Worm (Caenorhabditis elegans): ENCODE results near the gene F49F1.11.

The F49F1.11 gene

DNA sequence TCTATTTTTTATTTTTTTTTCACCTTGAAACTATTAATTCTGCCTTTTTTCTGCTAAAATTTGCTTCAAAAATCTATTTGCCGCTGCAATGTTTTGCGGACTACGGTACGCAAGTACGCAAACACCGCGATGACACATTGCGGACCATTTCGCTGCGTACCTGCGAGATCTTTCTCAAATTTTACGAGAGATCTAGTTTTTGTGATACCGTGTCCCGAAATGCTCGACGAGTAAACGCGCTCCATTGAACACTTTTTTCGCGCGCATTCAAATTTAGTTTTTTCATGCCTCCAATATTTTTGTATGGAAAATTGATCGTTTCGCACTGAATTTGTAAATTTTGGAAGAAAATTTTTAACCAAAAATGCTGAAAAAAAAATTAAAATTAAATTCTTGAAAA lies 43.6 kb upstream of the F49F1.11 start (continued):
- TF ChIP-seq dox-1 (GFP tag; IDR thresholded peaks at IDR 0.05) (peak; percentile 97), lin-40 (tag; optimal IDR thresholded peaks at IDR 0.05) (peak; percentile 23), lin-54 (GFP tag; optimal IDR thresholded peaks at IDR 0.05) (peak; percentile 72), Y95B8A.8 (GFP tag; IDR thresholded peaks at IDR 0.05) (peak; percentile 89)

DNA sequence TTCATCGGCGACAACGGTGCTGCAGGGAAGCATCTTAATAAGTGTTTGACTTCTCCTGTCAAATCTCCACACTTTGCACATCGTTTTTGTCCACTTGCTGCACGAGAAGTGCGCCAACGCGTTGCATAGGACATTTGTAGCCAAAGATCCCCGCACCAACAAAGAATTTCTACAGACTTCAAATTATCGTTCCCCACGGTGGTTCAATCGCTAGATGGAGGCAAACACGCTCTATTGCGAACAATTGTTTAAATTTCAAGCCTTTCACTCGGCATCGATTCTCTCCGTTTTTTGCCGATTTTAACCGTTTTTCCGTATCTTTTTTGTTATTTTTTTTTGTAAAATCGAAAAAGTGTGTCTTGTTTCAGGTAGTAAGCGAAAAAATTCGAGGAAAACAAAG lies 38.8 kb upstream of the F49F1.11 start:
- peak; percentile 71 for TF ChIP-seq mcd-1 (GFP tag; IDR thresholded peaks at IDR 0.05)
- peak; percentile 52; the same call in 1 of the 2 replicates for TF ChIP-seq hmg-1.2 (GFP tag; IDR thresholded peaks at IDR 0.05)
- TF ChIP-seq attf-3 (GFP tag; conservative IDR thresholded peaks at IDR 0.05), result 0 out of 2 replicates have a peak, but pooled peaks have one; percentile 12

DNA sequence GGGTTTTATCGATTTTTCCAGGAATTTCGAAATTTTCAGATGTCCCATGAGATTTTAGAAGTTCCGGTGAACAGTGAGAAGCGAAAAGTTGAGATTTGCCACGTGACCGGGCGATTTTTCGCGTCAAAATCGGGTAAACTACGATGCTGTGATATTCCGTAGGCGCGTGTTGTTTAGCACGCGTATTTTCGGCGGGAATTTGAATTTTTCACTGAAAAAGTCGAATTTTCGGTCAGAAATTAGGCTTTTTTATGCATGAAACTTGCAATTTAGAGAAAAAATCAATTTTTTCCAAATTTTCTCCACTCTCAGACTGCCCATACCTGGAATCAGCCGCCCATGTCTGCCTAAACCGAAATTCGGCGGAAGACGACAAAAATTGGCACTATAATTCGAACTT lies 37.2 kb upstream of the F49F1.11 start, which contains the start of gene tsen-34:
TSS of gene tsen-34 (plus strand) at position 34 of the 400 bp plus-strand sequence.
- TF ChIP-seq F49E8.2 (tag; optimal IDR thresholded peaks at IDR 0.05; ENCODE audit: insufficient read depth) (no peak), B0336.3 (GFP tag; IDR thresholded peaks at IDR 0.05) (0 out of 2 replicates have a peak, but pooled peaks have one; percentile 19), mcd-1 (GFP tag; IDR thresholded peaks at IDR 0.05) (0 out of 2 replicates have a peak, but pooled peaks have one; percentile 6), rpc-1 (optimal IDR thresholded peaks at IDR 0.05) (no peak), rpc-1 (tag; optimal IDR thresholded peaks at IDR 0.05) (no peak), lin-26 (GFP tag; IDR thresholded peaks at IDR 0.05) (0 out of 2 replicates have a peak, but pooled peaks have one; percentile 16)

DNA sequence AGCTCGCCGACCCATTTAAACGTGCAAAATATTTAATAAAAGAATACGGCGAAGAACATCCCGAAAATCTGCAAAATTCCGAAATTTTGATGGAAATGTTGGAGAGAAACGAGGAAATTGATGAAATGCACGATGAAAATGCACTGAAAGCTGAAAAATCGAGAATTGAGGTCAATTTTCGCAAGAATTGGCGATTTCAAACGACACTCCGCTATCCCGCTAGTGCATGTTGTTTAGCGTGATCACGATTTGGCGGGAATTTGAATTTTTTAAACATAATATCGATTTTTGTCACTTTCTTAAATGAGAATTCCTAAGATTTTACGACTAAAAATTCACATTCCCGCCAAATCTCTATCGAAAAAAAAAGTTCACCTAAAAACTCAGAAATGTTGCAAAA lies 36.3 kb upstream of the F49F1.11 start:
- TF ChIP-seq attf-3 (GFP tag; conservative IDR thresholded peaks at IDR 0.05) (peak; percentile 28; the same call in 1 of the 2 replicates), T07F8.4 (tag; optimal IDR thresholded peaks at IDR 0.05) (no peak), nfyb-1 (GFP tag; IDR thresholded peaks at IDR 0.05) (no peak), F39B2.1 (GFP tag; IDR thresholded peaks at IDR 0.05) (no peak)

DNA sequence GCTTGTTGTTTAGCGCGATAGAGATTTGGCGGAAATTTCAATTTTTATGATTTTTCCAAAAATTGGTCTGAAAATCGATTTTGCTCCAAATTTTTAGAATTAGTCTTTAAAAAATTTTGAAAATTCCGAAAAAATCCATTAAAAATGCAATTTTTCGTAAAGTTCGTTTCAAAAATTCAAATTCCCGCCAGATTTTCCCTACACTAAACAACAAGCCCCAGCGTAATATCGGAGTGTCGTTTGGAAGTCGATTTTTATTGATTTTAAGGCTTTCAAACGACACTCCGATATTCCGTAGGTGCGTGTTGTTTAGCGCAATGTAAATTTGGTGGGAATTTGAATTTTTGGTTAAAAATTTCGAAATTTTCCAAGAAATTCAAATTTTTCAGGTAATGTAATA lies 35.4 kb upstream of the F49F1.11 start:
- TF ChIP-seq F49E8.2 (tag; optimal IDR thresholded peaks at IDR 0.05; ENCODE audit: insufficient read depth), result peak; percentile 50
- no peak for TF ChIP-seq ama-1 (optimal IDR thresholded peaks at IDR 0.05)
- TF ChIP-seq ama-1 (GFP tag; optimal IDR thresholded peaks at IDR 0.05), result no peak
- TF ChIP-seq let-607 (tag; optimal IDR thresholded peaks at IDR 0.05), result no peak
- TF ChIP-seq lin-26 (GFP tag; IDR thresholded peaks at IDR 0.05), result no peak
- TF ChIP-seq lsl-1 (GFP tag; optimal IDR thresholded peaks at IDR 0.05), result peak; percentile 43
- TF ChIP-seq Y95B8A.8 (GFP tag; IDR thresholded peaks at IDR 0.05), result no peak
- no peak for TF ChIP-seq hmg-20 (GFP tag; IDR thresholded peaks at IDR 0.05)
- TF ChIP-seq lin-35 (GFP tag; optimal IDR thresholded peaks at IDR 0.05), result no peak
- 0 out of 2 replicates have a peak, but pooled peaks have one; percentile 12 for TF ChIP-seq mcd-1 (GFP tag; IDR thresholded peaks at IDR 0.05)
- no peak for TF ChIP-seq nhr-27 (tag; optimal IDR thresholded peaks at IDR 0.05)
- TF ChIP-seq sea-2 (GFP tag; IDR thresholded peaks at IDR 0.05), result no peak
- TF ChIP-seq F22D6.2 (tag; optimal IDR thresholded peaks at IDR 0.05), result no peak
- 0 out of 2 replicates have a peak, but pooled peaks have one; percentile 36 for TF ChIP-seq dox-1 (GFP tag; IDR thresholded peaks at IDR 0.05)
- TF ChIP-seq K11D2.4 (GFP tag; IDR thresholded peaks at IDR 0.05), result no peak
- TF ChIP-seq fkh-3 (tag; optimal IDR thresholded peaks at IDR 0.05), result no peak
- TF ChIP-seq attf-3 (GFP tag; conservative IDR thresholded peaks at IDR 0.05), result peak; percentile 90
- no peak for TF ChIP-seq dpl-1 (GFP tag; optimal IDR thresholded peaks at IDR 0.05)
- no peak for TF ChIP-seq hmg-1.2 (GFP tag; IDR thresholded peaks at IDR 0.05)
- TF ChIP-seq repo-1 (tag; optimal IDR thresholded peaks at IDR 0.05), result no peak
- no peak for TF ChIP-seq C06A6.2 (GFP tag; conservative IDR thresholded peaks at IDR 0.05)
- TF ChIP-seq egl-18 (GFP tag; IDR thresholded peaks at IDR 0.05), result no peak
- TF ChIP-seq madf-6 (GFP tag; IDR thresholded peaks at IDR 0.05), result peak; percentile 30; the same call in 1 of the 2 replicates
- no peak for TF ChIP-seq attf-6 (GFP tag; IDR thresholded peaks at IDR 0.05)
- no peak for TF ChIP-seq xnd-1 (tag; optimal IDR thresholded peaks at IDR 0.05)
- no peak for TF ChIP-seq F55B11.4 (tag; optimal IDR thresholded peaks at IDR 0.05; ENCODE audit: borderline replicate concordance, insufficient read depth)
- TF ChIP-seq lin-54 (GFP tag; optimal IDR thresholded peaks at IDR 0.05), result peak; percentile 83
- no peak for TF ChIP-seq unc-62 (GFP tag; optimal IDR thresholded peaks at IDR 0.05)
- no peak for TF ChIP-seq ceh-91 (GFP tag; IDR thresholded peaks at IDR 0.05)
- no peak for TF ChIP-seq ccch-3 (GFP tag; optimal IDR thresholded peaks at IDR 0.05)
- no peak for TF ChIP-seq unc-130 (GFP tag; optimal IDR thresholded peaks at IDR 0.05)
- TF ChIP-seq atf-7 (tag; optimal IDR thresholded peaks at IDR 0.05), result no peak
- TF ChIP-seq snpc-1.1 (tag; optimal IDR thresholded peaks at IDR 0.05; ENCODE audit: insufficient read depth), result no peak
- TF ChIP-seq B0336.3 (GFP tag; IDR thresholded peaks at IDR 0.05), result no peak

All from whole organism, young adult.